Fruit fly (Drosophila melanogaster) whole organism, prepupa: ENCODE data around the gene CG42502.

Experiments
- CG10631 ChIP-seq: fragments of 200-800 bp; sonication (Bioruptor generic); optimal IDR thresholded peaks from 2 replicates; lab custom pipeline; 2016; ENCODE audit warnings: missing biosample characterization, missing genetic modification characterization
- CG11294 ChIP-seq: fragments of 200-800 bp; sonication (Bioruptor generic); IDR thresholded peaks from 2 replicates; pipeline ENCODE4 v1.3.6; 2022; ENCODE audit warnings: missing biosample characterization, missing genetic modification characterization
- CG11762 ChIP-seq: fragments of 200-800 bp; sonication (Bioruptor generic); optimal IDR thresholded peaks from 3 replicates; lab custom pipeline; 2016; ENCODE audit warnings: missing biosample characterization, missing genetic modification characterization; ENCODE audit not compliant: insufficient read depth
- CG15336 ChIP-seq: fragments of 200-800 bp; sonication (Bioruptor generic); IDR thresholded peaks from 2 replicates; pipeline ENCODE4 v1.3.6; 2022; ENCODE audit warnings: missing biosample characterization, missing genetic modification characterization
- CG31627 ChIP-seq: fragments of 200-800 bp; sonication (Bioruptor generic); optimal IDR thresholded peaks from 3 replicates; lab custom pipeline; 2016; ENCODE audit warnings: missing biosample characterization, missing genetic modification characterization
- CG3919 ChIP-seq: fragments of 200-800 bp; sonication (Bioruptor generic); optimal IDR thresholded peaks from 3 replicates; lab custom pipeline; 2016; ENCODE audit warnings: missing biosample characterization, missing genetic modification characterization
- CG4318 ChIP-seq: fragments of 200-800 bp; sonication (Bioruptor generic); optimal IDR thresholded peaks from 3 replicates; lab custom pipeline; 2017; ENCODE audit warnings: missing biosample characterization, mild to moderate bottlenecking, missing genetic modification characterization
- CG6163 ChIP-seq: fragments of 200-800 bp; sonication (Bioruptor generic); IDR thresholded peaks from 3 replicates; pipeline ENCODE4 v1.3.6; 2022; ENCODE audit warnings: missing biosample characterization, missing genetic modification characterization
- CG6808 ChIP-seq: fragments of 200-800 bp; sonication (Bioruptor generic); optimal IDR thresholded peaks from 3 replicates; lab custom pipeline; 2017; ENCODE audit warnings: missing biosample characterization, missing genetic modification characterization, mild to moderate bottlenecking, moderate library complexity, missing genetic modification reagents
- CG6854 ChIP-seq: fragments of 200-800 bp; sonication (Bioruptor generic); optimal IDR thresholded peaks from 2 replicates; lab custom pipeline; 2017; ENCODE audit warnings: missing biosample characterization, mild to moderate bottlenecking, missing genetic modification characterization
- CG8119 ChIP-seq: fragments of 200-800 bp; sonication (Bioruptor generic); IDR thresholded peaks from 3 replicates; pipeline ENCODE4 v1.3.6; 2022; ENCODE audit warnings: missing biosample characterization, missing genetic modification characterization
- CG8319 ChIP-seq: fragments of 200-800 bp; sonication (Bioruptor generic); optimal IDR thresholded peaks from 3 replicates; lab custom pipeline; 2016; ENCODE audit warnings: missing biosample characterization, missing genetic modification characterization
- CG8632 ChIP-seq: fragments of 200-800 bp; sonication (Bioruptor generic); optimal IDR thresholded peaks from 3 replicates; lab custom pipeline; 2016; ENCODE audit warnings: missing biosample characterization, missing genetic modification characterization
- CG9139 ChIP-seq: fragments of 200-800 bp; sonication (Bioruptor generic); optimal IDR thresholded peaks from 3 replicates; lab custom pipeline; 2017; ENCODE audit warnings: missing biosample characterization, mild to moderate bottlenecking, missing genetic modification characterization
- Eip78C ChIP-seq: fragments of 200-800 bp; sonication (Bioruptor generic); peaks from one replicate; lab custom pipeline; 2016; ENCODE audit warnings: missing biosample characterization, missing genetic modification characterization
- Eip93F ChIP-seq: fragments of 200-800 bp; sonication (Bioruptor generic); optimal IDR thresholded peaks from 2 replicates; lab custom pipeline; 2016; ENCODE audit warnings: missing biosample characterization, mild to moderate bottlenecking, missing genetic modification characterization
- Ets21C ChIP-seq: fragments of 200-800 bp; sonication (Bioruptor generic); optimal IDR thresholded peaks from 3 replicates; lab custom pipeline; 2016; ENCODE audit warnings: missing biosample characterization, missing genetic modification characterization
- Gug ChIP-seq: fragments of 200-800 bp; sonication (Bioruptor generic); IDR thresholded peaks from 2 replicates; pipeline ENCODE4 v1.3.6; 2022; ENCODE audit warnings: missing biosample characterization, missing genetic modification characterization
- Hr38 ChIP-seq: sonication (Bioruptor generic); optimal IDR thresholded peaks from 2 replicates; lab custom pipeline; 2016; ENCODE audit warnings: missing biosample characterization, missing genetic modification characterization
- Hr39 ChIP-seq: fragments of 200-800 bp; sonication (Bioruptor generic); optimal IDR thresholded peaks from 2 replicates; lab custom pipeline; 2016; ENCODE audit warnings: missing biosample characterization, missing genetic modification characterization
- Hr4 ChIP-seq: fragments of 200-800 bp; sonication (Bioruptor generic); optimal IDR thresholded peaks from 3 replicates; lab custom pipeline; 2016; ENCODE audit warnings: missing biosample characterization, missing genetic modification characterization
- Lpt ChIP-seq: fragments of 200-800 bp; sonication (Bioruptor generic); optimal IDR thresholded peaks from 3 replicates; lab custom pipeline; 2016; ENCODE audit warnings: missing biosample characterization, missing genetic modification characterization
- Met ChIP-seq: fragments of 200-800 bp; sonication (Bioruptor generic); optimal IDR thresholded peaks from 3 replicates; lab custom pipeline; 2016; ENCODE audit warnings: missing biosample characterization, missing genetic modification characterization
- Sox102F ChIP-seq: fragments of 200-800 bp; sonication (Bioruptor generic); optimal IDR thresholded peaks from 2 replicates; lab custom pipeline; 2016; ENCODE audit warnings: missing biosample characterization, mild to moderate bottlenecking, missing genetic modification characterization
- Sox14 ChIP-seq: fragments of 200-800 bp; sonication (Bioruptor generic); optimal IDR thresholded peaks from 3 replicates; lab custom pipeline; 2016; ENCODE audit warnings: missing biosample characterization, missing genetic modification characterization
- achi ChIP-seq: fragments of 200-800 bp; sonication (Bioruptor generic); optimal IDR thresholded peaks from 3 replicates; lab custom pipeline; 2016; ENCODE audit warnings: missing biosample characterization, missing genetic modification characterization
- cyc ChIP-seq: fragments of 200-800 bp; sonication (Bioruptor generic); optimal IDR thresholded peaks from 3 replicates; lab custom pipeline; 2016; ENCODE audit warnings: missing biosample characterization, missing genetic modification characterization
- dac ChIP-seq: fragments of 200-800 bp; sonication (Bioruptor generic); optimal IDR thresholded peaks from 2 replicates; lab custom pipeline; 2017; ENCODE audit warnings: missing biosample characterization, mild to moderate bottlenecking, missing genetic modification characterization
- dsx ChIP-seq: fragments of 200-800 bp; optimal IDR thresholded peaks from 3 replicates; lab custom pipeline; 2019; ENCODE audit warnings: missing biosample characterization, mild to moderate bottlenecking, missing genetic modification characterization, moderate library complexity; ENCODE audit not compliant: poor library complexity, severe bottlenecking
- eg ChIP-seq: fragments of 200-800 bp; sonication (Bioruptor generic); IDR thresholded peaks from 3 replicates; pipeline ENCODE4 v1.3.6; 2022; ENCODE audit warnings: missing biosample characterization, missing genetic modification characterization
- esn ChIP-seq: fragments of 200-800 bp; sonication (Bioruptor generic); optimal IDR thresholded peaks from 2 replicates; lab custom pipeline; 2016; ENCODE audit warnings: missing biosample characterization, mild to moderate bottlenecking, missing genetic modification characterization, moderate library complexity
- fd85E ChIP-seq: fragments of 200-800 bp; sonication (Bioruptor generic); optimal IDR thresholded peaks from 3 replicates; lab custom pipeline; 2016; ENCODE audit warnings: missing biosample characterization, missing genetic modification characterization
- fkh ChIP-seq: fragments of 200-800 bp; sonication (Bioruptor generic); optimal IDR thresholded peaks from 3 replicates; lab custom pipeline; 2017; ENCODE audit warnings: missing biosample characterization, mild to moderate bottlenecking, missing genetic modification characterization, moderate library complexity
- lz ChIP-seq: fragments of 200-800 bp; sonication (Bioruptor generic); optimal IDR thresholded peaks from 3 replicates; lab custom pipeline; 2016; ENCODE audit warnings: missing biosample characterization, missing genetic modification characterization
- net ChIP-seq: fragments of 200-800 bp; sonication (Bioruptor generic); optimal IDR thresholded peaks from 3 replicates; lab custom pipeline; 2016; ENCODE audit warnings: missing biosample characterization, missing genetic modification characterization
- pdm3 ChIP-seq: fragments of 200-800 bp; sonication (Bioruptor generic); optimal IDR thresholded peaks from 3 replicates; lab custom pipeline; 2016; ENCODE audit warnings: missing biosample characterization, missing genetic modification characterization
- salr ChIP-seq, 2 experiments: fragments of 200-800 bp; sonication (Bioruptor generic); optimal IDR thresholded peaks; 3 replicates each; lab custom pipeline; 2016 to 2018; ENCODE audit warnings: missing biosample characterization in 2 of 2, missing genetic modification characterization in 2 of 2, mild to moderate bottlenecking in 1 of 2
- ss ChIP-seq, 2 experiments: fragments of 200-800 bp; sonication (Bioruptor generic); optimal IDR thresholded peaks; 2 replicates in 1 of 2; 3 replicates in 1 of 2; lab custom pipeline; 2017 to 2018; ENCODE audit warnings: mild to moderate bottlenecking in 2 of 2, missing biosample characterization in 2 of 2, missing genetic modification characterization in 2 of 2, moderate library complexity in 1 of 2
- topi ChIP-seq: fragments of 200-800 bp; sonication (Bioruptor generic); optimal IDR thresholded peaks from 3 replicates; lab custom pipeline; 2016; ENCODE audit warnings: missing biosample characterization, missing genetic modification characterization
- vri ChIP-seq: fragments of 200-800 bp; sonication (Bioruptor generic); optimal IDR thresholded peaks from 3 replicates; lab custom pipeline; 2016; ENCODE audit warnings: missing biosample characterization, mild to moderate bottlenecking, missing genetic modification characterization

Gene CG42502

DNA sequence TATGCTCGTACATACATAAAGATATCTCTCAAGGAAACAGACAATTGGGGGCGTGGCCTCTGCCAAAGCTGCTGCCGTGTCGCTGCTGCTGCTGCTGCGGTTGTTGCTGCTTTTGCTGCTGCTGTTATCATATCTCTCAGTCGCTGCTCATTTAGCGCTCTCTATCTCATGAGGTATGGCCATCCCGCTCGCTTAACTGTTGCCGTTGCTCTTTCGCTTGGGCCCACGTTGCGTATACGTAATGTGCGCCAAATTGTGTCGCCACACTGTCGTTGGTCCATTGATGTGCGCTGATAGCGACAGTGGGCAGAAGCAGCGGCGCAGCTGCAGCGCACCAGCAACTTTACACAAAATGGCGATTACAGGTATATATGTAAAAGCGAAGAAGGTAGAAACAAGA, 14.6 kb downstream of the CG42502 start:
- peak; percentile 10 for TF ChIP-seq Eip78C (GFP tag; lab: Kevin White, UChicago)
- TF ChIP-seq Ets21C, result no peak
- TF ChIP-seq, all 60 proteins: peak for 1

- TF ChIP-seq Sox14 (GFP tag; lab: Kevin White, UChicago), result peak; percentile 14
- TF ChIP-seq topi (GFP tag; lab: Kevin White, UChicago), result no peak
- TF ChIP-seq Eip78C (GFP tag; lab: Kevin White, UChicago), result no peak
- TF ChIP-seq fkh (GFP tag; lab: Kevin White, UChicago), result no peak
- TF ChIP-seq CG8119, result no peak
- TF ChIP-seq Gug (GFP tag; lab: Robert Waterston, UW), result no peak
- no peak for TF ChIP-seq ss (GFP tag; optimal IDR thresholded peaks at IDR 0.05; lab: Kevin White, UChicago)
- TF ChIP-seq dsx (GFP tag; lab: Kevin White, UChicago), result no peak
- TF ChIP-seq CG6163, result no peak
- no peak for TF ChIP-seq Hr38 (GFP tag; lab: Kevin White, UChicago)
- peak; percentile 43 for TF ChIP-seq achi (GFP tag; lab: Kevin White, UChicago)
- TF ChIP-seq net (GFP tag; lab: Kevin White, UChicago), result no peak
- TF ChIP-seq Eip93F (GFP tag; lab: Kevin White, UChicago), result no peak
- TF ChIP-seq CG8319 (GFP tag; lab: Kevin White, UChicago), result no peak
- TF ChIP-seq dac (GFP tag; lab: Kevin White, UChicago), result no peak
- TF ChIP-seq CG11762, result no peak
- TF ChIP-seq CG15336, result 0 out of 2 replicates have a peak, but pooled peaks have one; percentile 11
- TF ChIP-seq Hr4 (GFP tag; lab: Kevin White, UChicago), result no peak
- TF ChIP-seq fd85E, result no peak
- no peak for TF ChIP-seq CG6854 (GFP tag; lab: Kevin White, UChicago)
- peak; percentile 2 for TF ChIP-seq Lpt (GFP tag; lab: Kevin White, UChicago)
- no peak for TF ChIP-seq Sox102F (GFP tag; lab: Kevin White, UChicago)
- TF ChIP-seq CG10631 (GFP tag; lab: Kevin White, UChicago), result no peak
- peak; percentile 16; the same call in 1 of the 3 replicates for TF ChIP-seq eg (GFP tag; lab: Robert Waterston, UW)
- TF ChIP-seq CG3919 (GFP tag; lab: Kevin White, UChicago), result no peak
- TF ChIP-seq lz (GFP tag; lab: Kevin White, UChicago), result no peak
- TF ChIP-seq CG8632, result no peak
- TF ChIP-seq vri (GFP tag; lab: Kevin White, UChicago), result peak; percentile 67
- no peak for TF ChIP-seq CG11294
Measured at dm6 chr2L:18795917-18796402, 15.1 kb downstream of the CG42502 start.

dm6 chr2L:18793243-18793642, 17.8 kb downstream of the CG42502 start:
- no peak for TF ChIP-seq pdm3 (GFP tag; lab: Kevin White, UChicago)
- TF ChIP-seq CG31627 (GFP tag; lab: Kevin White, UChicago), result no peak
- no peak for TF ChIP-seq salr (GFP tag; optimal IDR thresholded peaks at IDR 0.05; lab: Kevin White, UChicago)
- no peak for TF ChIP-seq Met (GFP tag; lab: Kevin White, UChicago)
- no peak for TF ChIP-seq ss (GFP tag; optimal IDR thresholded peaks at IDR 0.05; lab: Kevin White, UChicago)
- TF ChIP-seq CG15336, result no peak
- TF ChIP-seq Sox14 (GFP tag; lab: Kevin White, UChicago), result no peak
- no peak for TF ChIP-seq cyc (GFP tag; lab: Kevin White, UChicago)
- TF ChIP-seq Lpt (GFP tag; lab: Kevin White, UChicago), result no peak
- TF ChIP-seq CG8119, result no peak
- no peak for TF ChIP-seq dac (GFP tag; lab: Kevin White, UChicago)
- TF ChIP-seq Sox102F (GFP tag; lab: Kevin White, UChicago), result no peak

DNA sequence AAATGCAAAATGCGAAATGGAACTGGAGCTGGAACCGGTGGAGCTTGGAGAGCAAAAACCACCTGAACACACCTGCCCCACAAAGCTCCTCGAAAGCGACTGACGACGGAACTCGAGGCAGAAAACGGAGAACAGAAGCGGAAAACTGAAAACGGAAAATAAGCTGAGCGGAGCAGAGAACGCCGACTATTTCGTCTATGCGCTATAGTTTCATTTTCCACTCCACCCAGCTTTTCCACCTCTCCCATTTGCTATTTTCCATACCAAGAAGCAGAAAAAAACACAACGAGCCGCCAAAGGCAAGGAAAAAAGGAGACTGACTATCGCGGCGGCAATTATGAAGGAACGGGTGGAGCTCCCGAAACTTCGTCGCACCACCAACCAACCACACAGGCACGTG, 18.2 kb downstream of the CG42502 start, which contains the start of gene ham:
Gene ham, minus strand, starts transcription at position 101 of the 400 bp plus-strand sequence.
- TF ChIP-seq CG8632 (no peak), ss (GFP tag; optimal IDR thresholded peaks at IDR 0.05; lab: Kevin White, UChicago) (no peak), Eip93F (GFP tag; lab: Kevin White, UChicago) (no peak), Lpt (GFP tag; lab: Kevin White, UChicago) (no peak), Sox14 (GFP tag; lab: Kevin White, UChicago) (no peak), esn (GFP tag; lab: Kevin White, UChicago) (no peak), CG3919 (GFP tag; lab: Kevin White, UChicago) (no peak), Hr39 (GFP tag; lab: Kevin White, UChicago) (no peak), lz (GFP tag; lab: Kevin White, UChicago) (no peak), fkh (GFP tag; lab: Kevin White, UChicago) (no peak), Gug (GFP tag; lab: Robert Waterston, UW) (no peak), dsx (GFP tag; lab: Kevin White, UChicago) (no peak), CG6808 (GFP tag; lab: Kevin White, UChicago) (no peak), CG9139 (GFP tag; lab: Kevin White, UChicago) (no peak), CG4318 (GFP tag; lab: Kevin White, UChicago) (no peak), eg (GFP tag; lab: Robert Waterston, UW) (no peak), CG11294 (no peak)
